Fruit fly (Drosophila melanogaster) whole organism, embryonic: ENCODE data around the gene Rtca.

ENCODE experiments used
- ATbp ChIP-seq: fragments of 200-800 bp; sonication (Bioruptor generic); optimal IDR thresholded peaks from 2 replicates; lab custom pipeline; 2017; ENCODE audit warnings: missing biosample characterization, mild to moderate bottlenecking, missing genetic modification characterization, missing genetic modification reagents
- Asciz ChIP-seq: fragments of 200-800 bp; sonication (Bioruptor generic); optimal IDR thresholded peaks from 2 replicates; lab custom pipeline; 2017; ENCODE audit warnings: missing biosample characterization, mild to moderate bottlenecking, missing genetic modification characterization, missing genetic modification reagents
- Awh ChIP-seq: fragments of 200-800 bp; sonication (Bioruptor generic); IDR thresholded peaks from 2 replicates; pipeline ENCODE4, ENCODE4 v1.3.6; 2022; ENCODE audit warnings: missing biosample characterization, missing genetic modification characterization
- Bdp1 ChIP-seq: fragments of 200-800 bp; sonication (Bioruptor generic); optimal IDR thresholded peaks from 3 replicates; lab custom pipeline; 2016; ENCODE audit warnings: missing biosample characterization, missing genetic modification characterization
- Bteb2 ChIP-seq: fragments of 200-800 bp; sonication (Bioruptor generic); optimal IDR thresholded peaks from 2 replicates; lab custom pipeline; 2016; ENCODE audit warnings: missing biosample characterization, missing genetic modification characterization
- CG10209 ChIP-seq: fragments of 200-800 bp; sonication (Bioruptor generic); optimal IDR thresholded peaks from 3 replicates; lab custom pipeline; 2017; ENCODE audit warnings: missing biosample characterization, mild to moderate bottlenecking, missing genetic modification characterization, missing genetic modification reagents
- CG11398 ChIP-seq: fragments of 200-800 bp; sonication (Bioruptor generic); optimal IDR thresholded peaks from 2 replicates; lab custom pipeline; 2016; ENCODE audit warnings: missing biosample characterization, missing genetic modification characterization
- CG12659 ChIP-seq: fragments of 200-800 bp; sonication (Bioruptor generic); optimal IDR thresholded peaks from 3 replicates; lab custom pipeline; 2017; ENCODE audit warnings: mild to moderate bottlenecking, missing biosample characterization, missing genetic modification reagents, missing genetic modification characterization
- CG14014 ChIP-seq: fragments of 200-800 bp; sonication (Bioruptor generic); IDR thresholded peaks from 2 replicates; pipeline ENCODE4 v1.3.6; 2022; ENCODE audit warnings: missing biosample characterization, missing genetic modification characterization
- CG14710 ChIP-seq: fragments of 200-800 bp; sonication (Bioruptor generic); optimal IDR thresholded peaks from 3 replicates; lab custom pipeline; 2019; ENCODE audit warnings: missing biosample characterization, mild to moderate bottlenecking, missing genetic modification characterization, moderate library complexity
- CG15073 ChIP-seq: fragments of 200-800 bp; sonication (Bioruptor generic); optimal IDR thresholded peaks from 2 replicates; lab custom pipeline; 2016; ENCODE audit warnings: missing biosample characterization, missing genetic modification characterization
- CG1603 ChIP-seq: fragments of 200-800 bp; sonication (Bioruptor generic); optimal IDR thresholded peaks from 2 replicates; lab custom pipeline; 2019; ENCODE audit warnings: missing biosample characterization, mild to moderate bottlenecking, missing genetic modification characterization, moderate library complexity
- CG16779 ChIP-seq: fragments of 200-800 bp; sonication (Bioruptor generic); IDR thresholded peaks from 2 replicates; pipeline ENCODE4 v1.3.6; 2022; ENCODE audit warnings: missing biosample characterization, missing genetic modification characterization
- CG17186 ChIP-seq: fragments of 200-800 bp; sonication (Bioruptor generic); optimal IDR thresholded peaks from 3 replicates; lab custom pipeline; 2017; ENCODE audit warnings: missing biosample characterization, missing genetic modification reagents, missing genetic modification characterization
- CG17328 ChIP-seq: fragments of 200-800 bp; sonication (Bioruptor generic); IDR thresholded peaks from 2 replicates; pipeline ENCODE4 v1.3.6; 2022; ENCODE audit warnings: missing biosample characterization, missing genetic modification characterization
- CG17361 ChIP-seq: fragments of 200-800 bp; sonication (Bioruptor generic); IDR thresholded peaks from 3 replicates; pipeline ENCODE4 v1.3.6; 2022; ENCODE audit warnings: missing biosample characterization, missing genetic modification characterization
- CG17912 ChIP-seq: fragments of 200-800 bp; sonication (Bioruptor generic); optimal IDR thresholded peaks from 2 replicates; lab custom pipeline; 2018; ENCODE audit warnings: missing biosample characterization, mild to moderate bottlenecking, missing genetic modification characterization
- CG32532 ChIP-seq: fragments of 200-800 bp; sonication (Bioruptor generic); IDR thresholded peaks from 2 replicates; pipeline ENCODE4 v1.3.6; 2022; ENCODE audit warnings: missing biosample characterization, missing genetic modification characterization
- CG3995 ChIP-seq: fragments of 200-800 bp; sonication (Bioruptor generic); optimal IDR thresholded peaks from 3 replicates; lab custom pipeline; 2016; ENCODE audit warnings: missing biosample characterization, missing genetic modification characterization
- CG4282 ChIP-seq: fragments of 200-800 bp; sonication (Bioruptor generic); optimal IDR thresholded peaks from 2 replicates; lab custom pipeline; 2016; ENCODE audit warnings: missing biosample characterization, missing genetic modification characterization
- CG8359 ChIP-seq: fragments of 200-800 bp; sonication (Bioruptor generic); optimal IDR thresholded peaks from 2 replicates; lab custom pipeline; 2017; ENCODE audit warnings: missing biosample characterization, mild to moderate bottlenecking, missing genetic modification characterization, borderline replicate concordance
- CG9797 ChIP-seq: fragments of 200-800 bp; sonication (Bioruptor generic); optimal IDR thresholded peaks from 3 replicates; lab custom pipeline; 2018; ENCODE audit warnings: missing biosample characterization, mild to moderate bottlenecking, missing genetic modification characterization
- CkIIα-i1 ChIP-seq: fragments of 200-800 bp; sonication (Bioruptor generic); IDR thresholded peaks from 2 replicates; pipeline ENCODE4 v1.3.6; 2022; ENCODE audit warnings: missing biosample characterization, missing genetic modification characterization
- Doc3 ChIP-seq: fragments of 200-800 bp; sonication (Bioruptor generic); IDR thresholded peaks from 3 replicates; pipeline ENCODE4 v1.3.6; 2022; ENCODE audit warnings: missing biosample characterization, missing genetic modification characterization; ENCODE audit not compliant: partially characterized antibody
- Hand ChIP-seq: fragments of 200-800 bp; sonication (Bioruptor generic); optimal IDR thresholded peaks from 2 replicates; lab custom pipeline; 2017; ENCODE audit warnings: mild to moderate bottlenecking, missing biosample characterization, missing genetic modification reagents, missing genetic modification characterization
- Lpt ChIP-seq: fragments of >200 bp; optimal IDR thresholded peaks from 2 replicates; lab custom pipeline; 2018; ENCODE audit warnings: missing biosample characterization, missing genetic modification characterization
- NFAT ChIP-seq: fragments of 200-800 bp; sonication (Bioruptor generic); IDR thresholded peaks from 2 replicates; pipeline ENCODE4 v1.3.6; 2022; ENCODE audit warnings: missing biosample characterization, missing genetic modification characterization
- Nf-YB ChIP-seq: fragments of 200-800 bp; sonication (Bioruptor generic); optimal IDR thresholded peaks from 3 replicates; lab custom pipeline; 2019; ENCODE audit warnings: missing biosample characterization, mild to moderate bottlenecking, missing genetic modification characterization, moderate library complexity
- Opbp ChIP-seq: fragments of 200-800 bp; sonication (Bioruptor generic); IDR thresholded peaks from 3 replicates; pipeline ENCODE4 v1.3.6; 2022; ENCODE audit warnings: missing biosample characterization, missing genetic modification characterization; ENCODE audit not compliant: partially characterized antibody
- Ptx1 ChIP-seq: fragments of 200-800 bp; sonication (Bioruptor generic); IDR thresholded peaks from 2 replicates; pipeline ENCODE4 v1.3.6; 2022; ENCODE audit warnings: missing biosample characterization, missing genetic modification characterization
- Rx ChIP-seq: fragments of 200-800 bp; sonication (Bioruptor generic); IDR thresholded peaks from 2 replicates; pipeline ENCODE4 v1.3.6; 2022; ENCODE audit warnings: missing biosample characterization, missing genetic modification characterization
- Side ChIP-seq: fragments of 200-800 bp; sonication (Bioruptor generic); optimal IDR thresholded peaks from 2 replicates; lab custom pipeline; 2016; ENCODE audit warnings: missing biosample characterization, missing genetic modification characterization
- Sry-δ ChIP-seq: fragments of 200-800 bp; sonication (Bioruptor generic); optimal IDR thresholded peaks from 2 replicates; lab custom pipeline; 2016; ENCODE audit warnings: missing biosample characterization, missing genetic modification characterization
- Xrp1 ChIP-seq: fragments of 200-800 bp; sonication (Bioruptor generic); IDR thresholded peaks from 2 replicates; pipeline ENCODE4 v1.3.6; 2022; ENCODE audit warnings: missing biosample characterization, missing genetic modification characterization
- aop ChIP-seq: fragments of 200-800 bp; sonication (Bioruptor generic); IDR thresholded peaks from 2 replicates; pipeline ENCODE4 v1.3.6; 2022; ENCODE audit warnings: missing biosample characterization, missing genetic modification characterization
- ase ChIP-seq: fragments of 200-800 bp; sonication (Bioruptor generic); IDR thresholded peaks from 3 replicates; pipeline ENCODE4 v1.3.6; 2022; ENCODE audit warnings: missing biosample characterization, missing genetic modification characterization
- ash1 ChIP-seq: fragments of 200-800 bp; sonication (Bioruptor generic); optimal IDR thresholded peaks from 2 replicates; lab custom pipeline; 2018; ENCODE audit warnings: missing biosample characterization, mild to moderate bottlenecking, missing genetic modification characterization
- bigmax ChIP-seq: fragments of 200-800 bp; sonication (Bioruptor generic); optimal IDR thresholded peaks from 2 replicates; lab custom pipeline; 2018; ENCODE audit warnings: missing biosample characterization, mild to moderate bottlenecking, missing genetic modification characterization
- bsh ChIP-seq, 2 experiments: fragments of 200-800 bp; sonication (Bioruptor generic); optimal IDR thresholded peaks; 2 replicates each; lab custom pipeline; 2017 to 2018; ENCODE audit warnings: mild to moderate bottlenecking in 2 of 2, missing biosample characterization in 2 of 2, missing genetic modification characterization in 2 of 2, moderate library complexity in 1 of 2
- chif ChIP-seq, 2 experiments: fragments of 200-800 bp; sonication (Bioruptor generic); optimal IDR thresholded peaks; 3 replicates each; lab custom pipeline; 2016; ENCODE audit warnings: missing biosample characterization in 2 of 2, missing genetic modification characterization in 2 of 2
- chinmo ChIP-seq: fragments of 200-800 bp; sonication (Bioruptor generic); IDR thresholded peaks from 4 replicates; pipeline ENCODE4 v1.3.6; 2022; ENCODE audit warnings: missing biosample characterization, missing genetic modification characterization; ENCODE audit not compliant: partially characterized antibody
- disco-r ChIP-seq: fragments of 200-800 bp; sonication (Bioruptor generic); optimal IDR thresholded peaks from 2 replicates; lab custom pipeline; 2016; ENCODE audit warnings: missing biosample characterization, missing genetic modification characterization
- emc ChIP-seq: fragments of 200-800 bp; sonication (Bioruptor generic); optimal IDR thresholded peaks from 2 replicates; lab custom pipeline; 2016; ENCODE audit warnings: missing biosample characterization, missing genetic modification characterization
- fd3F ChIP-seq: fragments of 200-800 bp; sonication (Bioruptor generic); optimal IDR thresholded peaks from 2 replicates; lab custom pipeline; 2018; ENCODE audit warnings: missing biosample characterization, mild to moderate bottlenecking, missing genetic modification characterization, moderate library complexity
- grn ChIP-seq: fragments of 200-800 bp; sonication (Bioruptor generic); optimal IDR thresholded peaks from 3 replicates; lab custom pipeline; 2017; ENCODE audit warnings: missing biosample characterization, missing genetic modification characterization
- lmd ChIP-seq: fragments of 200-800 bp; sonication (Bioruptor generic); IDR thresholded peaks from 2 replicates; pipeline ENCODE4 v1.3.6; 2022; ENCODE audit warnings: missing biosample characterization, missing genetic modification characterization
- luna ChIP-seq: fragments of 200-800 bp; sonication (Bioruptor generic); optimal IDR thresholded peaks from 2 replicates; lab custom pipeline; 2016; ENCODE audit warnings: missing biosample characterization, missing genetic modification characterization
- pb ChIP-seq: fragments of 200-800 bp; sonication (Bioruptor generic); optimal IDR thresholded peaks from 3 replicates; lab custom pipeline; 2016; ENCODE audit warnings: missing biosample characterization, missing genetic modification characterization
- sima ChIP-seq: fragments of 200-800 bp; sonication (Bioruptor generic); optimal IDR thresholded peaks from 2 replicates; lab custom pipeline; 2016; ENCODE audit warnings: missing biosample characterization, missing genetic modification characterization
- tna ChIP-seq: fragments of 200-800 bp; sonication (Bioruptor generic); IDR thresholded peaks from 2 replicates; pipeline ENCODE4 v1.3.6; 2022; ENCODE audit warnings: missing biosample characterization, missing genetic modification characterization; ENCODE audit not compliant: partially characterized antibody
- wdn ChIP-seq: fragments of 200-800 bp; sonication (Bioruptor generic); IDR thresholded peaks from 2 replicates; pipeline ENCODE4 v1.3.6; 2022; ENCODE audit warnings: missing biosample characterization, missing genetic modification characterization
- z ChIP-seq: fragments of 200-800 bp; sonication (Bioruptor generic); IDR thresholded peaks from 3 replicates; pipeline ENCODE4 v1.3.6; 2022; ENCODE audit warnings: missing biosample characterization, missing genetic modification characterization

Gene Rtca

DNA sequence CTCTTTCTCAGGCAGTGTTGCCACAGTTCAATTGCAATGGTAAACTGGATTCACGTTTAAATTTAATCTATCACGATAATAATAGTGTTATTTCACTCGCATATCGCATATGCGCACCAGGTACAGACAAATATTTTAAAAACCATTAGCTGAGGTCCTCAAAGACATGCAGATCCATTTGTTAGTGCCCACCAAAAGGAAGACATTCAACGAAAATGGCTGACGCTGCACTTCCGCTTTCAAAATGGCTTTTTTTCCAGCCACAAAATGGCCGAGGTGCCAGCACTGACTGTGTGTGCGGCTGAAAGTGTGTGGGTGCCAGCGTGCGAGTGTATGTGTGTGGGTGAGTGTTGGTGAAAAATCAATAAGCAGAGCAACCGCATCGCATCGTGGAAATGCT is 11.1 kb upstream of the Rtca start (continued):
- TF ChIP-seq Awh (no peak), sima (GFP tag; lab: Kevin White, UChicago) (no peak), tna (GFP tag; lab: Robert Waterston, UW) (no peak), chif (GFP tag; optimal IDR thresholded peaks at IDR 0.05; lab: Kevin White, UChicago) (no peak), NFAT (GFP tag; lab: Robert Waterston, UW) (no peak), Hand (GFP tag; lab: Kevin White, UChicago) (no peak), CkIIα-i1 (GFP tag; lab: Robert Waterston, UW) (no peak), CG15073 (GFP tag; lab: Kevin White, UChicago) (no peak), fd3F (GFP tag; lab: Kevin White, UChicago) (no peak), bigmax (GFP tag; lab: Kevin White, UChicago) (no peak), Xrp1 (GFP tag; lab: Robert Waterston, UW) (no peak), CG9797 (GFP tag; lab: Kevin White, UChicago) (no peak), CG17186 (no peak), bsh (GFP tag; optimal IDR thresholded peaks at IDR 0.05; lab: Kevin White, UChicago) (peak in 1 of 2 experiments; percentile 37), CG16779 (GFP tag; lab: Robert Waterston, UW) (no peak), grn (GFP tag; lab: Kevin White, UChicago) (no peak), CG8359 (GFP tag; lab: Kevin White, UChicago) (peak; percentile 8), z (GFP tag; lab: Robert Waterston, UW) (no peak), CG32532 (GFP tag; lab: Robert Waterston, UW) (no peak), CG3995 (GFP tag; lab: Kevin White, UChicago) (no peak), ash1 (GFP tag; lab: Kevin White, UChicago) (no peak), Sry-δ (GFP tag; lab: Kevin White, UChicago) (peak; percentile 20), aop (GFP tag; lab: Robert Waterston, UW) (no peak), Ptx1 (GFP tag; lab: Robert Waterston, UW) (no peak; the same call in 1 of the 2 replicates), luna (GFP tag; lab: Kevin White, UChicago) (no peak), Bteb2 (GFP tag; lab: Kevin White, UChicago) (no peak), disco-r (GFP tag; lab: Kevin White, UChicago) (no peak), Bdp1 (GFP tag; lab: Kevin White, UChicago) (no peak), chinmo (GFP tag; lab: Robert Waterston, UW) (0 out of 4 replicates have a peak, but pooled peaks have one; percentile 46), CG4282 (no peak), CG14014 (GFP tag; lab: Robert Waterston, UW) (no peak), CG17912 (GFP tag; lab: Kevin White, UChicago) (peak; percentile 12), CG11398 (no peak), CG1603 (tag; lab: Kevin White, UChicago) (no peak), emc (GFP tag; lab: Kevin White, UChicago) (no peak), ase (GFP tag; lab: Robert Waterston, UW) (no peak), CG10209 (GFP tag; lab: Kevin White, UChicago) (peak; percentile 35), ATbp (peak; percentile 44), Doc3 (no peak), Nf-YB (peak; percentile 18), Lpt (GFP tag; lab: Kevin White, UChicago) (no peak), Opbp (GFP tag; lab: Robert Waterston, UW) (no peak), Side (GFP tag; lab: Kevin White, UChicago) (no peak), CG17361 (GFP tag; lab: Robert Waterston, UW) (no peak; the same call in 2 of the 3 replicates), lmd (GFP tag; lab: Robert Waterston, UW) (0 out of 2 replicates have a peak, but pooled peaks have one; percentile 18), CG14710 (tag; lab: Kevin White, UChicago) (peak; percentile 55), pb (GFP tag; lab: Kevin White, UChicago) (peak; percentile 23), wdn (GFP tag; lab: Robert Waterston, UW) (no peak), Asciz (GFP tag; lab: Kevin White, UChicago) (peak; percentile 54), Rx (no peak), CG17328 (0 out of 2 replicates have a peak, but pooled peaks have one; percentile 15), CG12659 (peak; percentile 28)
